Fruit fly (Drosophila melanogaster): ENCODE data around the gene Cdc45.

The Cdc45 gene

dm6 chrX:1030478-1030877 lies at the start of gene Cdc45, which contains the start of gene Rpp21:
Gene Cdc45, minus strand, starts transcription at chrX:1030556.
Gene Rpp21, plus strand, starts transcription at chrX:1030758.
- TF ChIP-seq Clk (GFP tag; optimal IDR thresholded peaks at IDR 0.05) (no peak), CG12768 (GFP tag; optimal IDR thresholded peaks at IDR 0.05) (no peak), tj (GFP tag; optimal IDR thresholded peaks at IDR 0.05) (peak; percentile 36), bab1 (GFP tag; optimal IDR thresholded peaks at IDR 0.05) (peak; percentile 35), CG7101 (tag; optimal IDR thresholded peaks at IDR 0.05) (no peak), kay (GFP tag; ENCODE audit: borderline replicate concordance) (no peak), Crg-1 (GFP tag; optimal IDR thresholded peaks at IDR 0.05) (no peak), ovo (GFP tag; optimal IDR thresholded peaks at IDR 0.05) (no peak), CG33017 (tag; optimal IDR thresholded peaks at IDR 0.05) (no peak), CG11617 (GFP tag; optimal IDR thresholded peaks at IDR 0.05) (no peak), CG1620 (GFP tag; optimal IDR thresholded peaks at IDR 0.05) (no peak), Mnt (GFP tag; optimal IDR thresholded peaks at IDR 0.05) (peak; percentile 59), pad (GFP tag; optimal IDR thresholded peaks at IDR 0.05) (no peak), Hr96 (GFP tag; optimal IDR thresholded peaks at IDR 0.05) (no peak), cic (GFP tag; optimal IDR thresholded peaks at IDR 0.05) (no peak), toe (GFP tag; optimal IDR thresholded peaks at IDR 0.05) (no peak), CG14711 (tag; optimal IDR thresholded peaks at IDR 0.05) (peak; percentile 21), CG5204 (GFP tag; optimal IDR thresholded peaks at IDR 0.05) (no peak), CG7045 (GFP tag; optimal IDR thresholded peaks at IDR 0.05) (no peak), cnc (optimal IDR thresholded peaks at IDR 0.05) (no peak)

- TF ChIP-seq Clk (GFP tag; optimal IDR thresholded peaks at IDR 0.05) (no peak), kay (GFP tag; ENCODE audit: borderline replicate concordance) (peak; percentile 4)
Measured at dm6 chrX:1063143-1063542, 32.8 kb upstream of the Cdc45 start.

dm6 chrX:1056338-1056737 lies 26.0 kb upstream of the Cdc45 start:
- TF ChIP-seq ovo (GFP tag; optimal IDR thresholded peaks at IDR 0.05) = no peak
- TF ChIP-seq tj (GFP tag; optimal IDR thresholded peaks at IDR 0.05) = peak; percentile 92

- TF ChIP-seq tj (GFP tag; optimal IDR thresholded peaks at IDR 0.05) (peak; percentile 13), CG33017 (tag; optimal IDR thresholded peaks at IDR 0.05) (peak; percentile 25), CG14711 (tag; optimal IDR thresholded peaks at IDR 0.05) (peak; percentile 0), CG7101 (tag; optimal IDR thresholded peaks at IDR 0.05) (peak; percentile 37), CG11617 (GFP tag; optimal IDR thresholded peaks at IDR 0.05) (peak; percentile 23), CG5204 (GFP tag; optimal IDR thresholded peaks at IDR 0.05) (no peak), cnc (optimal IDR thresholded peaks at IDR 0.05) (no peak)
Measured at dm6 chrX:1052684-1053389, 22.5 kb upstream of the Cdc45 start.

dm6 chrX:1051251-1051629 lies 20.9 kb upstream of the Cdc45 start, which contains the start of gene CG14629:
Gene CG14629, plus strand, starts transcription at chrX:1051525.
- peak; percentile 40 for TF ChIP-seq cic (GFP tag; optimal IDR thresholded peaks at IDR 0.05)
- TF ChIP-seq CG1620 (GFP tag; optimal IDR thresholded peaks at IDR 0.05) = no peak
- no peak for TF ChIP-seq CG5204 (GFP tag; optimal IDR thresholded peaks at IDR 0.05)
- TF ChIP-seq Mnt (GFP tag; optimal IDR thresholded peaks at IDR 0.05) = peak; percentile 29
- peak; percentile 14 for TF ChIP-seq CG7101 (tag; optimal IDR thresholded peaks at IDR 0.05)
- no peak for TF ChIP-seq kay (GFP tag; ENCODE audit: borderline replicate concordance)

- no peak for TF ChIP-seq CG33017 (tag; optimal IDR thresholded peaks at IDR 0.05)
- no peak for TF ChIP-seq CG11617 (GFP tag; optimal IDR thresholded peaks at IDR 0.05)
Measured at dm6 chrX:1050617-1051250, 20.4 kb upstream of the Cdc45 start.

- TF ChIP-seq CG33017 (tag; optimal IDR thresholded peaks at IDR 0.05) (no peak), Hr96 (GFP tag; optimal IDR thresholded peaks at IDR 0.05) (no peak), CG5204 (GFP tag; optimal IDR thresholded peaks at IDR 0.05) (no peak), ovo (GFP tag; optimal IDR thresholded peaks at IDR 0.05) (no peak), cnc (optimal IDR thresholded peaks at IDR 0.05) (no peak), kay (GFP tag; ENCODE audit: borderline replicate concordance) (no peak), CG7101 (tag; optimal IDR thresholded peaks at IDR 0.05) (no peak), cic (GFP tag; optimal IDR thresholded peaks at IDR 0.05) (no peak), CG1620 (GFP tag; optimal IDR thresholded peaks at IDR 0.05) (no peak), tj (GFP tag; optimal IDR thresholded peaks at IDR 0.05) (no peak), CG12768 (GFP tag; optimal IDR thresholded peaks at IDR 0.05) (no peak), toe (GFP tag; optimal IDR thresholded peaks at IDR 0.05) (no peak), bab1 (GFP tag; optimal IDR thresholded peaks at IDR 0.05) (no peak), Clk (GFP tag; optimal IDR thresholded peaks at IDR 0.05) (no peak)
Measured at dm6 chrX:1047695-1048094, 17.3 kb upstream of the Cdc45 start.
